Worm (Caenorhabditis elegans) whole organism, early embryonic: ENCODE results near the gene ptp-2.

Experiments used
- B0310.2 ChIP-seq: sonication (generic microtip); optimal IDR thresholded peaks from 2 replicates; lab custom pipeline; 2016; ENCODE audit warnings: mild to moderate bottlenecking, missing genetic modification characterization, missing compliant biosample characterization
- F13C5.2 ChIP-seq: sonication (generic microtip); optimal IDR thresholded peaks from 2 replicates; lab custom pipeline; 2017; ENCODE audit warnings: mild to moderate bottlenecking, missing genetic modification characterization, inconsistent platforms, missing compliant biosample characterization
- ama-1 ChIP-seq: fragments of 150-350 bp; optimal IDR thresholded peaks from 2 replicates; lab custom pipeline; 2014
- ceh-13 ChIP-seq: fragments of 200-800 bp; sonication (Bioruptor generic); optimal IDR thresholded peaks from 2 replicates; lab custom pipeline; 2018; ENCODE audit warnings: mild to moderate bottlenecking, missing genetic modification characterization, missing compliant biosample characterization
- ceh-36 ChIP-seq: sonication (generic microtip); optimal IDR thresholded peaks from 2 replicates; lab custom pipeline; 2016; ENCODE audit warnings: missing genetic modification characterization, inconsistent platforms, missing compliant biosample characterization
- flt-1 ChIP-seq: fragments of 200-800 bp; sonication (Bioruptor generic); IDR thresholded peaks from 2 replicates; pipeline ENCODE4 v1.3.6; 2022; ENCODE audit warnings: missing genetic modification characterization, missing compliant biosample characterization
- hmg-4 ChIP-seq: fragments of 200-800 bp; sonication (Bioruptor generic); optimal IDR thresholded peaks from 2 replicates; lab custom pipeline; 2018; ENCODE audit warnings: mild to moderate bottlenecking, missing genetic modification characterization, missing compliant biosample characterization
- hnd-1 ChIP-seq: sonication (generic microtip); optimal IDR thresholded peaks from 2 replicates; lab custom pipeline; 2016; ENCODE audit warnings: missing genetic modification characterization, missing compliant biosample characterization
- tbx-11 ChIP-seq: fragments of 200-800 bp; sonication (Bioruptor generic); IDR thresholded peaks from 2 replicates; pipeline ENCODE4 v1.3.6; 2022; ENCODE audit warnings: missing genetic modification characterization, missing compliant biosample characterization
- tbx-37 ChIP-seq: fragments of 200-800 bp; sonication (Bioruptor generic); conservative IDR thresholded peaks from 2 replicates; pipeline ENCODE4 v1.3.6; 2022; ENCODE audit warnings: missing genetic modification reagents, missing genetic modification characterization, missing compliant biosample characterization
- tra-4 ChIP-seq: sonication (generic microtip); optimal IDR thresholded peaks from 2 replicates; lab custom pipeline; 2017; ENCODE audit warnings: missing genetic modification characterization, missing compliant biosample characterization

- TF ChIP-seq hmg-4 (GFP tag; lab: Kevin White, UChicago) (no peak), flt-1 (GFP tag; lab: Robert Waterston, UW) (no peak), tbx-11 (GFP tag; lab: Robert Waterston, UW) (no peak), ama-1 (lab: Kevin White, UChicago) (no peak), ceh-36 (tag; lab: Kevin White, UChicago) (no peak), tbx-37 (GFP tag; lab: Robert Waterston, UW) (no peak), hnd-1 (tag; lab: Kevin White, UChicago) (no peak), ceh-13 (no peak), B0310.2 (no peak), F13C5.2 (no peak), tra-4 (no peak)
Observed at ce11 chrII:5871508-5871907, 46.9 kb upstream of the ptp-2 start.
